Fruit fly (Drosophila melanogaster) Kc167 (cell line): ENCODE results near the gene Srg1.

ENCODE experiments used
- Sin3A ChIP-seq: fragments of >200 bp; optimal IDR thresholded peaks from 2 replicates; lab custom pipeline; 2018; ENCODE audit warnings: missing external identifiers
- ttk ChIP-seq: sonication (Bioruptor generic); optimal IDR thresholded peaks from 2 replicates; lab custom pipeline; 2017; ENCODE audit warnings: missing external identifiers

- TF ChIP-seq Sin3A (lab: Kevin White, UChicago) (no peak), ttk (lab: Kevin White, UChicago) (no peak)
Observed at dm6 chr3R:24862574-24863089, 1.9 kb downstream of the Srg1 start, which contains the start of gene CG7016.
